Fruit fly (Drosophila melanogaster): ENCODE results near the gene eg.

DNA sequence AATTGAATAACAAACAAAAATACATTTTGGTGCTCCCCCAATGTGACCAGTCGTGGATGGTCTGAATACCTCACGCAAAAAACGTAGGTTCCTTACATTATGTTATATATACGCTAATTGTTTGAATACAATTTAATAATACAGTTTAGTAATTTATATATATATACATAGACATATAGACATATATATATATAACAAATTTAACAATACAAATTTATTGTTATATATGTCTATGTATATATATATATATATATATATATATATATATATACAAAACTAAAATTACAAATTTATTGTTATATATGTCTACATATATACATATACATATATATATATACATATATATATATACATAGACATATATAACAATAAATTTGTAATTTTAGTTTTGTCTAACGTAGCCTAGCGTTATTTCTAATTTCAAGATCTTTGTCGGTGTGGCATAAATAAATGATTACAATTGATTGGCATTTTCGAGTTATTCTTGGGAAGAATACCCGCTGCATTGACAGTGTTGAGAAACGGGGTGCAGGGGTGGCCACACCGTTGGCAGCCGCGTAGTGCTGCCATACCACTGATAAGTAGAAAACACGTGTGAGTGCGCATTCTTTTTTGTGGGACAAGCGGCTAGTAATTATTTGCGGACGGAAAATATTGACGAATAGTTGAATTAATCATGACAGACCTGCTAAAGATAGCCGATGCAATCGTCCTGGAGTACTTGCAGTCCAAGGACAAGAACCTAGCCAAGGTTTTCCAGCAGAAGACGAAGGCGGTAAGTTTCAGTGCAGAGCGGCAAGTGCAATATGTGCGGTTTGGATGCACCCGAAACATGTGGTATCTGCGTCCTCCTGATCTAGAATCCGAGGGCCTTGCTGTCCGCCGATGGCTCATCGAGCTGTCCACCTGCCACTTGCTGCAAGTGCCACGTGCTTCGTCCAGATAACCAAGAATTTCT is 24.0 kb downstream of the eg start, which contains the start of the genes CG7148 and Nopp140:
- peak; percentile 31 for TF ChIP-seq Lpt (GFP tag; optimal IDR thresholded peaks at IDR 0.05)
- peak; percentile 73 for TF ChIP-seq CG6163 (GFP tag; IDR thresholded peaks at IDR 0.05)
- TF ChIP-seq Smox (GFP tag; optimal IDR thresholded peaks at IDR 0.05) = no peak
- peak; percentile 42 for TF ChIP-seq CG11902 (GFP tag; optimal IDR thresholded peaks at IDR 0.05)
- TF ChIP-seq achi (GFP tag; optimal IDR thresholded peaks at IDR 0.05) = no peak
- TF ChIP-seq CG32006 (GFP tag; optimal IDR thresholded peaks at IDR 0.05) = no peak
- TF ChIP-seq pdm3 (GFP tag; optimal IDR thresholded peaks at IDR 0.05) = no peak
- TF ChIP-seq Ets96B (tag; optimal IDR thresholded peaks at IDR 0.05) = peak; percentile 23
- peak; percentile 36 for TF ChIP-seq Sox15 (GFP tag; optimal IDR thresholded peaks at IDR 0.05)
- TF ChIP-seq OdsH (GFP tag; optimal IDR thresholded peaks at IDR 0.05) = peak; percentile 60
- TF ChIP-seq fkh (GFP tag; optimal IDR thresholded peaks at IDR 0.05) = no peak
- TF ChIP-seq Hr38 (GFP tag; optimal IDR thresholded peaks at IDR 0.05) = no peak
- peak; percentile 60 for TF ChIP-seq acj6 (GFP tag; optimal IDR thresholded peaks at IDR 0.05)
